Fruit fly (Drosophila melanogaster): ENCODE results near the gene CG34447.

The CG34447 gene

dm6 chr2L:2373818-2374746 is 45.7 kb downstream of the CG34447 start, which contains the start of the genes CG3609 and CG15390 (continued):
- peak; percentile 9 for TF ChIP-seq CG6854 (GFP tag; optimal IDR thresholded peaks at IDR 0.05)
- peak; percentile 85 for TF ChIP-seq Hr4 (GFP tag; optimal IDR thresholded peaks at IDR 0.05)
- TF ChIP-seq CG3919 (GFP tag; optimal IDR thresholded peaks at IDR 0.05) = peak; percentile 91
- peak; percentile 89 for TF ChIP-seq Sox102F (GFP tag; optimal IDR thresholded peaks at IDR 0.05)
- TF ChIP-seq CG3032 (tag; optimal IDR thresholded peaks at IDR 0.05) = peak; percentile 41
- peak; percentile 62 for TF ChIP-seq acj6 (GFP tag; optimal IDR thresholded peaks at IDR 0.05)
- peak; percentile 92 for TF ChIP-seq Eip78C (GFP tag)
- TF ChIP-seq CG6792 (GFP tag; optimal IDR thresholded peaks at IDR 0.05) = peak; percentile 65
- peak; percentile 75 for TF ChIP-seq CG8119 (GFP tag; IDR thresholded peaks at IDR 0.05)
- TF ChIP-seq dac (GFP tag; optimal IDR thresholded peaks at IDR 0.05) = peak; percentile 56
- TF ChIP-seq Sox14 (GFP tag; optimal IDR thresholded peaks at IDR 0.05) = peak; percentile 91
- peak; percentile 83 for TF ChIP-seq Hr39 (GFP tag; optimal IDR thresholded peaks at IDR 0.05)
- peak; percentile 84 for TF ChIP-seq Met (GFP tag; optimal IDR thresholded peaks at IDR 0.05)
- peak; percentile 56 for TF ChIP-seq Ets96B (tag; optimal IDR thresholded peaks at IDR 0.05)
- peak; percentile 30 for TF ChIP-seq CG34406 (GFP tag; optimal IDR thresholded peaks at IDR 0.05)
- TF ChIP-seq fkh (GFP tag; optimal IDR thresholded peaks at IDR 0.05) = peak; percentile 76
- TF ChIP-seq CG32006 (GFP tag; optimal IDR thresholded peaks at IDR 0.05) = peak; percentile 57
- TF ChIP-seq salr (GFP tag; optimal IDR thresholded peaks at IDR 0.05) = peak; percentile 73 to 76

DNA sequence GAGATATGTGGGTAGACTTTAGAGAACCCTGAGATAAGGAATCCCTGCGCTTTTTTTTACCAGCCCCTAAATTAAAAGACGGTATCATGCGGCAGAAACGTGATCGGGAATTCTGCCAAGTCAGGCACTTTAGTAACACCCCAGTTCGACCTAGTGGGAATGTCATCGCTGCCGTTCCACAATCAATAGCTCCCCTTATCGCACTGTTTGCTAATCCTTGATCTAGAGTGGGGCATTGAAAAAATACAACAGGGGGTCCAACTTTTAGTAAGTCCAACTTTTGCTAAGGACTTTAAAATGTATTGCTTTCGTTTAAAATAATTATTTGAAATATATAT is 47.7 kb downstream of the CG34447 start:
- peak; percentile 29 for TF ChIP-seq vri (GFP tag; optimal IDR thresholded peaks at IDR 0.05)
- no peak for TF ChIP-seq topi (GFP tag; optimal IDR thresholded peaks at IDR 0.05)

- TF ChIP-seq CG11762 (GFP tag; optimal IDR thresholded peaks at IDR 0.05; ENCODE audit: insufficient read depth) (no peak), svp (GFP tag) (peak; percentile 73), pdm3 (GFP tag; optimal IDR thresholded peaks at IDR 0.05) (no peak)
Measured at dm6 chr2L:2371406-2372111, 48.3 kb downstream of the CG34447 start, which contains the start of gene CG3597. Gene CG3597 (minus strand): TSS chr2L:2371524.

DNA sequence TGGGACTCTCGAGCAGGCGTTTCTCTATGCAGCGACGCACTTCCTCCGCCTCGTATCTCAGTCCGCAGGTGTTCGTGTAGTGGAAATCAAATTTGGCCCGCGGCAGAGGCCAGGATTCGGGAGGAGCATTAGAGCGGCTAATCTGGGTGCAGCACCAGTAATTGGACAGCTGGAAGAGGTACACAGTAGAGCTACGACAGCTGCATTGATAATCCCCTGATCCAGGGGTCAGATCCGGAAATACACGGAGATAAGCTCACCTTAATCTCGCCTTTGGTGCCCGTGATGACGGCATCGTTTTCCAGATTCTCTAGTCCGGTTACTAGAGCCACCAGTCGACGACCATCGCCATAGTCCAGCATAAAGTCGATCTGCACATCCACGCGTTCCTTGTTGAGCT is 49.5 kb downstream of the CG34447 start:
- TF ChIP-seq svp (GFP tag) = peak; percentile 98
- no peak for TF ChIP-seq CG6276 (GFP tag; optimal IDR thresholded peaks at IDR 0.05)
- TF ChIP-seq ss (GFP tag; optimal IDR thresholded peaks at IDR 0.05) = no peak
- TF ChIP-seq CG32006 (GFP tag; optimal IDR thresholded peaks at IDR 0.05) = no peak
- TF ChIP-seq CG6854 (GFP tag; optimal IDR thresholded peaks at IDR 0.05) = no peak
- TF ChIP-seq Hr38 (GFP tag; optimal IDR thresholded peaks at IDR 0.05) = no peak
- 0 out of 3 replicates have a peak, but pooled peaks have one; percentile 13 for TF ChIP-seq CG6163 (GFP tag; IDR thresholded peaks at IDR 0.05)
